Worm (Caenorhabditis elegans) whole organism, L1 larva: ENCODE measurements around the gene nhr-201.

ENCODE experiments used
- C04F5.9 ChIP-seq: sonication (generic microtip); optimal IDR thresholded peaks from 2 replicates; lab custom pipeline; 2016; ENCODE audit warnings: missing genetic modification characterization, missing compliant biosample characterization
- C16A3.4 ChIP-seq: fragments of 150-350 bp; optimal IDR thresholded peaks from 2 replicates; lab custom pipeline; 2014; ENCODE audit warnings: missing biosample characterization, missing genetic modification characterization
- Y116A8C.19 ChIP-seq: sonication (generic microtip); optimal IDR thresholded peaks from 2 replicates; lab custom pipeline; 2016; ENCODE audit warnings: missing compliant biosample characterization, missing genetic modification characterization, borderline replicate concordance
- aly-2 ChIP-seq: fragments of 150-350 bp; optimal IDR thresholded peaks from 2 replicates; lab custom pipeline; 2014; ENCODE audit warnings: missing biosample characterization, missing genetic modification characterization
- ceh-63 ChIP-seq: fragments of 200-800 bp; sonication (Bioruptor generic); optimal IDR thresholded peaks from 2 replicates; lab custom pipeline; 2018; ENCODE audit warnings: mild to moderate bottlenecking, missing genetic modification characterization, missing compliant biosample characterization
- ceh-90 ChIP-seq: sonication (generic microtip); optimal IDR thresholded peaks from 2 replicates; lab custom pipeline; 2016; ENCODE audit warnings: missing genetic modification characterization, missing compliant biosample characterization
- ces-1 ChIP-seq: fragments of 150-350 bp; optimal IDR thresholded peaks from 2 replicates; lab custom pipeline; 2014; ENCODE audit warnings: missing biosample characterization, missing genetic modification reagents, missing genetic modification characterization
- dpl-1 ChIP-seq, 3 experiments: fragments of 150-350 bp in 2 of 3; sonication (generic microtip) in 1 of 3; optimal IDR thresholded peaks; 2 replicates each; lab custom pipeline; 2014 to 2017; ENCODE audit warnings: missing biosample characterization in 3 of 3, missing genetic modification characterization in 3 of 3, missing genetic modification reagents in 3 of 3
- efl-3 ChIP-seq: fragments of 200-800 bp; sonication (Bioruptor generic); optimal IDR thresholded peaks from 2 replicates; lab custom pipeline; 2018; ENCODE audit warnings: mild to moderate bottlenecking, missing genetic modification characterization, missing compliant biosample characterization
- egl-27 ChIP-seq, 2 experiments: fragments of 150-350 bp in 1 of 2; sonication (generic microtip); optimal IDR thresholded peaks; 3 replicates each; lab custom pipeline; 2017 to 2018; ENCODE audit warnings: missing biosample characterization in 2 of 2, missing genetic modification characterization in 2 of 2, missing genetic modification reagents in 2 of 2
- elt-3 ChIP-seq, 6 experiments: fragments of 150-350 bp in 1 of 6; sonication (generic microtip); optimal IDR thresholded peaks; 2 replicates each; lab custom pipeline; 2017 to 2018; ENCODE audit warnings: missing biosample characterization in 6 of 6, missing genetic modification characterization in 6 of 6, inconsistent platforms in 1 of 6
- ets-5 ChIP-seq: fragments of 200-800 bp; sonication (Bioruptor generic); IDR thresholded peaks from 2 replicates; pipeline ENCODE4 v1.3.6; 2022; ENCODE audit warnings: missing genetic modification characterization, missing compliant biosample characterization
- fos-1 ChIP-seq: fragments of 150-350 bp; optimal IDR thresholded peaks from 2 replicates; lab custom pipeline; 2014; ENCODE audit warnings: missing biosample characterization, missing genetic modification characterization
- grh-1 ChIP-seq: fragments of 200-800 bp; sonication (Bioruptor generic); IDR thresholded peaks from 2 replicates; pipeline ENCODE4 v1.3.6; 2022; ENCODE audit warnings: missing genetic modification reagents, missing genetic modification characterization, missing compliant biosample characterization
- hlh-17 ChIP-seq: fragments of 200-800 bp; sonication (Bioruptor generic); optimal IDR thresholded peaks from 2 replicates; lab custom pipeline; 2018; ENCODE audit warnings: missing genetic modification characterization, mild to moderate bottlenecking, missing compliant biosample characterization, moderate library complexity, borderline replicate concordance
- hlh-4 ChIP-seq: sonication (generic microtip); optimal IDR thresholded peaks from 2 replicates; lab custom pipeline; 2016; ENCODE audit warnings: mild to moderate bottlenecking, missing genetic modification characterization, missing compliant biosample characterization
- irx-1 ChIP-seq: sonication (generic microtip); optimal IDR thresholded peaks from 2 replicates; lab custom pipeline; 2016; ENCODE audit warnings: missing genetic modification characterization, missing compliant biosample characterization
- isw-1 ChIP-seq: fragments of 200-800 bp; sonication (Bioruptor generic); IDR thresholded peaks from 2 replicates; pipeline ENCODE4 v1.3.6; 2022; ENCODE audit warnings: missing genetic modification characterization, missing compliant biosample characterization
- lin-15B ChIP-seq: fragments of 150-350 bp; sonication (generic microtip); optimal IDR thresholded peaks from 3 replicates; lab custom pipeline; 2014; ENCODE audit warnings: missing biosample characterization, missing genetic modification characterization
- lin-35 ChIP-seq, 2 experiments: fragments of 150-350 bp; optimal IDR thresholded peaks; 2 replicates each; lab custom pipeline; 2014; ENCODE audit warnings: missing biosample characterization in 2 of 2, missing genetic modification characterization in 2 of 2, missing genetic modification reagents in 2 of 2
- lin-39 ChIP-seq: fragments of 150-350 bp; optimal IDR thresholded peaks from 2 replicates; lab custom pipeline; 2014; ENCODE audit warnings: missing biosample characterization, missing genetic modification reagents, missing genetic modification characterization
- mef-2 ChIP-seq: fragments of 150-350 bp; optimal IDR thresholded peaks from 2 replicates; lab custom pipeline; 2014; ENCODE audit warnings: missing biosample characterization, missing genetic modification characterization
- mep-1 ChIP-seq: fragments of 150-350 bp; optimal IDR thresholded peaks from 2 replicates; lab custom pipeline; 2014; ENCODE audit warnings: missing biosample characterization, missing genetic modification characterization
- nhr-11 ChIP-seq: fragments of 150-350 bp; optimal IDR thresholded peaks from 2 replicates; lab custom pipeline; 2014; ENCODE audit warnings: missing biosample characterization, missing genetic modification characterization
- nhr-12 ChIP-seq: sonication (generic microtip); optimal IDR thresholded peaks from 2 replicates; lab custom pipeline; 2017; ENCODE audit warnings: missing biosample characterization, missing genetic modification characterization
- nhr-19 ChIP-seq: fragments of 200-800 bp; sonication (Bioruptor generic); conservative IDR thresholded peaks from 2 replicates; pipeline ENCODE4 v1.3.6; 2022; ENCODE audit warnings: missing genetic modification characterization, missing compliant biosample characterization
- nhr-20 ChIP-seq: sonication (generic microtip); optimal IDR thresholded peaks from 2 replicates; lab custom pipeline; 2016; ENCODE audit warnings: mild to moderate bottlenecking, missing genetic modification characterization, missing compliant biosample characterization
- nhr-237 ChIP-seq: fragments of 150-350 bp; optimal IDR thresholded peaks from 2 replicates; lab custom pipeline; 2014; ENCODE audit warnings: missing biosample characterization, missing genetic modification characterization
- nhr-28 ChIP-seq: fragments of 150-350 bp; optimal IDR thresholded peaks from 2 replicates; lab custom pipeline; 2014; ENCODE audit warnings: missing biosample characterization, missing genetic modification characterization
- nhr-47 ChIP-seq: sonication (generic microtip); optimal IDR thresholded peaks from 2 replicates; lab custom pipeline; 2016; ENCODE audit warnings: mild to moderate bottlenecking, missing genetic modification characterization, moderate library complexity, missing compliant biosample characterization
- nhr-71 ChIP-seq: sonication (generic microtip); optimal IDR thresholded peaks from 2 replicates; lab custom pipeline; 2016; ENCODE audit warnings: mild to moderate bottlenecking, missing genetic modification characterization, moderate library complexity, missing compliant biosample characterization
- nhr-90 ChIP-seq: sonication (generic microtip); optimal IDR thresholded peaks from 2 replicates; lab custom pipeline; 2016; ENCODE audit warnings: mild to moderate bottlenecking, missing genetic modification characterization, missing compliant biosample characterization; ENCODE audit not compliant: poor library complexity
- pag-3 ChIP-seq: sonication (generic microtip); optimal IDR thresholded peaks from 2 replicates; lab custom pipeline; 2017; ENCODE audit warnings: missing genetic modification characterization, mild to moderate bottlenecking, missing compliant biosample characterization, antibody characterized with exemption, borderline replicate concordance; ENCODE audit not compliant: insufficient read depth
- skn-1 ChIP-seq: fragments of 150-350 bp; optimal IDR thresholded peaks from 2 replicates; lab custom pipeline; 2014; ENCODE audit warnings: missing biosample characterization, missing genetic modification characterization
- snu-23 ChIP-seq: sonication (generic microtip); optimal IDR thresholded peaks from 2 replicates; lab custom pipeline; 2016; ENCODE audit warnings: missing genetic modification characterization, missing compliant biosample characterization
- sox-4 ChIP-seq: sonication (generic microtip); optimal IDR thresholded peaks from 2 replicates; lab custom pipeline; 2016; ENCODE audit warnings: missing genetic modification characterization, missing compliant biosample characterization
- sptf-1 ChIP-seq: fragments of 150-350 bp; optimal IDR thresholded peaks from 2 replicates; lab custom pipeline; 2014; ENCODE audit warnings: missing biosample characterization, missing genetic modification characterization
- swsn-7 ChIP-seq: sonication (generic microtip); optimal IDR thresholded peaks from 2 replicates; lab custom pipeline; 2016; ENCODE audit warnings: missing genetic modification characterization, missing compliant biosample characterization
- tbx-2 ChIP-seq: sonication (generic microtip); optimal IDR thresholded peaks from 2 replicates; lab custom pipeline; 2016; ENCODE audit warnings: missing genetic modification characterization, missing compliant biosample characterization
- tlp-1 ChIP-seq: fragments of 150-350 bp; optimal IDR thresholded peaks from 2 replicates; lab custom pipeline; 2014; ENCODE audit warnings: missing biosample characterization, missing genetic modification characterization
- unc-130 ChIP-seq: fragments of 150-350 bp; optimal IDR thresholded peaks from 2 replicates; lab custom pipeline; 2017; ENCODE audit warnings: missing biosample characterization, missing genetic modification characterization, inconsistent platforms
- unc-30 ChIP-seq: sonication (generic microtip); optimal IDR thresholded peaks from 2 replicates; lab custom pipeline; 2017; ENCODE audit warnings: missing biosample characterization, missing genetic modification characterization
- vab-15 ChIP-seq: sonication (generic microtip); optimal IDR thresholded peaks from 2 replicates; lab custom pipeline; 2017; ENCODE audit warnings: missing genotype, mild to moderate bottlenecking, missing genetic modification characterization, missing compliant biosample characterization
- xbp-1 ChIP-seq: sonication (generic microtip); optimal IDR thresholded peaks from 2 replicates; lab custom pipeline; 2016; ENCODE audit warnings: missing genetic modification characterization, missing compliant biosample characterization
- zag-1 ChIP-seq: fragments of 150-350 bp; optimal IDR thresholded peaks from 2 replicates; lab custom pipeline; 2014; ENCODE audit warnings: missing biosample characterization, missing genetic modification characterization
- zip-4 ChIP-seq: fragments of 200-800 bp; sonication (Bioruptor generic); optimal IDR thresholded peaks from 2 replicates; lab custom pipeline; 2018; ENCODE audit warnings: mild to moderate bottlenecking, missing genetic modification characterization, moderate library complexity, missing compliant biosample characterization
- ztf-11 ChIP-seq, 2 experiments: sonication (generic microtip); optimal IDR thresholded peaks; 2 replicates each; lab custom pipeline; 2016 to 2017; ENCODE audit warnings: missing genetic modification characterization in 2 of 2, missing biosample characterization in 1 of 2, missing compliant biosample characterization in 1 of 2

Gene nhr-201

ce11 chrV:494284-494683, 29.7 kb downstream of the nhr-201 start, which contains the start of gene nhr-131 (continued):
- no peak for TF ChIP-seq zag-1
- no peak for TF ChIP-seq pag-3 (tag; lab: Kevin White, UChicago)
- TF ChIP-seq aly-2, result no peak
- TF ChIP-seq lin-35 (GFP tag; optimal IDR thresholded peaks at IDR 0.05; lab: Kevin White, UChicago), result peak in 1 of 2 experiments; percentile 60
- peak; percentile 38 for TF ChIP-seq snu-23 (GFP tag; lab: Kevin White, UChicago)
- TF ChIP-seq nhr-20 (tag; lab: Kevin White, UChicago), result peak; percentile 58
- TF ChIP-seq vab-15, result no peak
- TF ChIP-seq hlh-4 (tag; lab: Kevin White, UChicago), result no peak
- TF ChIP-seq zip-4 (GFP tag; lab: Kevin White, UChicago), result no peak
- TF ChIP-seq fos-1 (tag; lab: Kevin White, UChicago), result no peak
- TF ChIP-seq lin-39 (tag; lab: Kevin White, UChicago), result no peak
- no peak for TF ChIP-seq lin-15B
- TF ChIP-seq ceh-90 (tag; lab: Kevin White, UChicago), result no peak
- TF ChIP-seq hlh-17 (GFP tag; lab: Kevin White, UChicago), result no peak
- TF ChIP-seq ztf-11 (tag; optimal IDR thresholded peaks at IDR 0.05; lab: Kevin White, UChicago), result no peak
- peak in 2 of 6 experiments; percentile 27 to 55 for TF ChIP-seq elt-3 (tag; optimal IDR thresholded peaks at IDR 0.05; lab: Kevin White, UChicago)
- no peak for TF ChIP-seq skn-1 (tag; lab: Kevin White, UChicago)
- TF ChIP-seq sptf-1 (tag; lab: Kevin White, UChicago), result no peak

ce11 chrV:497399-497798, 32.8 kb downstream of the nhr-201 start, which contains the start of gene T01G6.1:
Gene T01G6.1, plus strand, starts transcription at chrV:497699.
- TF ChIP-seq irx-1 (tag; lab: Kevin White, UChicago), result no peak
- no peak for TF ChIP-seq mep-1 (tag; lab: Kevin White, UChicago)
- TF ChIP-seq fos-1 (tag; lab: Kevin White, UChicago), result no peak
- TF ChIP-seq nhr-28 (tag; lab: Kevin White, UChicago), result no peak
- no peak for TF ChIP-seq nhr-47 (tag; lab: Kevin White, UChicago)
- no peak for TF ChIP-seq unc-30 (tag; lab: Kevin White, UChicago)
- no peak for TF ChIP-seq nhr-19
- no peak for TF ChIP-seq isw-1 (GFP tag; lab: Robert Waterston, UW)
- no peak for TF ChIP-seq dpl-1 (GFP tag; optimal IDR thresholded peaks at IDR 0.05; lab: Kevin White, UChicago)
- TF ChIP-seq Y116A8C.19 (tag; lab: Kevin White, UChicago), result no peak
- no peak for TF ChIP-seq lin-39 (tag; lab: Kevin White, UChicago)
- no peak for TF ChIP-seq hlh-4 (tag; lab: Kevin White, UChicago)
- TF ChIP-seq ces-1 (GFP tag; lab: Kevin White, UChicago), result no peak
- no peak for TF ChIP-seq egl-27 (tag; optimal IDR thresholded peaks at IDR 0.05; lab: Kevin White, UChicago)
- TF ChIP-seq sox-4 (tag; lab: Kevin White, UChicago), result no peak
- TF ChIP-seq unc-130, result no peak
- no peak for TF ChIP-seq mef-2
- no peak for TF ChIP-seq nhr-90 (tag; lab: Kevin White, UChicago)

DNA sequence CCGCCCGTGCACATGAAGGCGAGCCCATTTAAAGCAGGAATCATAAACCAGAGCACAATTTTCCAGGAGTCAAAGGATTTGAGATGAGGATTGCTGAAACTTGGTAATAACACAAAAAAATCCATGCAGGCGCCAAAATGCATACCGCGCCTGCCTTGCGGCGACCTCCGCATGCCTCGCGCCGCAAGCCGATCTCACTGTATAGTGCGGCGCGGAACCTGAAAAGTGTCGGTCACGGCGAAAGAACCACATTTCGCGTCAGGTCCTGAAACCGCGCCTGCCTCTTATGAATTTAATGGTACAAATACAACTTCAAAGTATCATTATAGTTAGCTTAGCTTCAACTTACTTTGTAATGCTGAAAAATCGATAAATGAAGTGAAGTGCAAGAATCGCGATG, 35.9 kb downstream of the nhr-201 start:
- TF ChIP-seq ets-5 (no peak), hlh-4 (tag; lab: Kevin White, UChicago) (no peak), nhr-71 (tag; lab: Kevin White, UChicago) (no peak), unc-130 (no peak), lin-39 (tag; lab: Kevin White, UChicago) (no peak), swsn-7 (tag; lab: Kevin White, UChicago) (no peak), tlp-1 (no peak)

DNA sequence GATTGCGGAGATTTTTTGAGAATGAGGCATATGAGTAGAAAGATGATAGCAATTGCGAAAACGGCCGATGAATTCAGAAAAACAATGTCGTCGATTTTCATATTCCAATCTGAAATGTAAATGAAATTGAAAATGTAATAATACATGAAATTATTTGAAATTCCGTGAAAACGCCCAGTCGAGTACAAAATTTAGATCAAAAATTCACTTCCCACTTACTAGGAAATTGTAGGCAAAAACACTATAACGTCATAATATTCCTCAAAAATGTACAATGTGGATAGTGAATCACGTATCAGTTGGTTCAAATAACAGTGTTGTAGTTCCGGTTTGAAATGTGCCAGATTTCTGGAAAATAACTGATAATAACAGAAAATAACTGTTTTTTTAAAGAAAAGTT, 36.6 kb downstream of the nhr-201 start, which contains the start of gene str-256:
Gene str-256, minus strand, starts transcription at position 101 of the 400 bp plus-strand sequence.
- TF ChIP-seq C16A3.4 (tag; lab: Kevin White, UChicago) (no peak), vab-15 (no peak), tbx-2 (tag; lab: Kevin White, UChicago) (no peak), elt-3 (tag; optimal IDR thresholded peaks at IDR 0.05; lab: Kevin White, UChicago) (no peak), C04F5.9 (tag; lab: Kevin White, UChicago) (no peak), ceh-63 (GFP tag; lab: Kevin White, UChicago) (no peak), efl-3 (GFP tag; lab: Kevin White, UChicago) (no peak), nhr-11 (tag; lab: Kevin White, UChicago) (no peak), snu-23 (GFP tag; lab: Kevin White, UChicago) (no peak), nhr-12 (tag; lab: Kevin White, UChicago) (no peak), grh-1 (GFP tag; lab: Robert Waterston, UW) (no peak), nhr-237 (tag; lab: Kevin White, UChicago) (no peak), hlh-4 (tag; lab: Kevin White, UChicago) (no peak), xbp-1 (tag; lab: Kevin White, UChicago) (no peak)
